Worm (Caenorhabditis elegans): Measurements from ENCODE around the gene F11G11.4.
"Not testable (repeated sequence)": the region's sequence is repeated elsewhere in the genome, so short reads cannot be mapped to it uniquely, and the experiment has no call there.

The F11G11.4 gene

DNA sequence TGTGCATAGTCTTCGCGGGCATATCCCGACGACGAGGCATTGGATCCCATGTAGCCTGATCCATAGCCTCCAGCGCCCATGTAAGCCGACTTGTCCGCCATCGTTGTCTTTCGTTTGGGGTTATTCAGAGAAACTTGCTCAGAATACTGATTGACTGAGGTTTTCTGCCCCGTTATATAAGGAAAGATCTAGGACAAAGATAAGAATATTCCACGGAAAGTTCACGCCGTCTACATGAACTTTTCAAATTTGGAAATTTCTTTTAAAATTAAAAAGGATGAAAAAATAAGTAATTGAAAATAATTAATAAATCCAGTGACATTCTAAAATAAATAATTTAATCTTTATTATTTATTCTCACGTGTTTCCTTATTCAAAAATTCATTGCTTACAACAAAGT, at the start of gene F11G11.4, which contains the start of gene nspd-5:
Gene F11G11.4 (plus strand): TSS at position 335 of the 400 bp plus-strand sequence.
Gene nspd-5 (minus strand): TSS at position 101 of the 400 bp plus-strand sequence.
- TF ChIP-seq pag-3 (tag; optimal IDR thresholded peaks at IDR 0.05; ENCODE audit: borderline replicate concordance); pat-9 (tag; optimal IDR thresholded peaks at IDR 0.05); fkh-10 (GFP tag; optimal IDR thresholded peaks at IDR 0.05): not testable (repeated sequence)

- TF ChIP-seq fkh-10 (GFP tag; optimal IDR thresholded peaks at IDR 0.05) (no peak), ceh-2 (tag; optimal IDR thresholded peaks at IDR 0.05) (no peak), ztf-16 (tag; optimal IDR thresholded peaks at IDR 0.05) (no peak), pat-9 (tag; optimal IDR thresholded peaks at IDR 0.05) (no peak), ceh-6 (GFP tag; optimal IDR thresholded peaks at IDR 0.05) (no peak), pha-2 (tag; optimal IDR thresholded peaks at IDR 0.05) (no peak), fax-1 (tag; optimal IDR thresholded peaks at IDR 0.05) (no peak), hlh-13 (GFP tag; optimal IDR thresholded peaks at IDR 0.05) (no peak), lin-11 (tag; optimal IDR thresholded peaks at IDR 0.05) (no peak), ttx-3 (tag; optimal IDR thresholded peaks at IDR 0.05) (no peak), sox-2 (GFP tag; IDR thresholded peaks at IDR 0.05) (no peak), ets-4 (tag; optimal IDR thresholded peaks at IDR 0.05) (no peak), sox-4 (tag; optimal IDR thresholded peaks at IDR 0.05) (no peak), tbx-2 (tag; optimal IDR thresholded peaks at IDR 0.05) (no peak)
Observed at ce11 chrII:4811986-4812385, 48.4 kb upstream of the F11G11.4 start, which contains the start of gene rig-6. TSS of gene rig-6 (minus strand) at chrII:4812086.

ce11 chrII:4815356-4815755, 45.0 kb upstream of the F11G11.4 start:
- TF ChIP-seq ceh-34 (tag; optimal IDR thresholded peaks at IDR 0.05) (peak; percentile 94), pag-3 (tag; optimal IDR thresholded peaks at IDR 0.05; ENCODE audit: borderline replicate concordance) (no peak)

- TF ChIP-seq ets-4 (tag; optimal IDR thresholded peaks at IDR 0.05) (no peak), madf-2 (tag; optimal IDR thresholded peaks at IDR 0.05) (no peak), C08G9.2 (tag; optimal IDR thresholded peaks at IDR 0.05) (no peak)
Observed at ce11 chrII:4818780-4819179, 41.6 kb upstream of the F11G11.4 start.

DNA sequence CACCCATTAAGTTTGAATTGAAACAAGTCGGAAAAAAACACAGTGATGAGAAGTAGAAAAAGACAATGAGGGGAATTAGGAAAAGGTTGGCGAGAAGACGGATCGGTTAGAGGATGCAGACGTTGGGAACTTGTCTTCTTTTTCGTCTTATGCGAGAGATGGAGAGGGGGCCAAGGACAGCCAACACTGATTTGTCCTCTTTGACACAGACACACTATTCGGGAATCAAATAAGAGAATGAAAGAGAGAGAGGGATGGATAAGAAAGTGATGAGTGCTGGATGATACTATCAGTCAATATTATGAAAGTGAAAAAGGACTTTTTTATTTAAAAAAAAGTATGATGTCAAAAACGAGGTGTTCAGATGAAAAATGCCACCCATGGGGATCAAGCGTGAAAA, 38.7 kb upstream of the F11G11.4 start, which contains the start of gene lact-5:
Gene lact-5 (minus strand): TSS at position 1 of the 400 bp plus-strand sequence.
- TF ChIP-seq hlh-8 (tag; optimal IDR thresholded peaks at IDR 0.05) (no peak), K02D7.2 (tag; optimal IDR thresholded peaks at IDR 0.05) (no peak), ceh-14 (tag; optimal IDR thresholded peaks at IDR 0.05) (no peak), hlh-13 (GFP tag; optimal IDR thresholded peaks at IDR 0.05) (no peak), lim-6 (tag; optimal IDR thresholded peaks at IDR 0.05) (no peak), elt-2 (tag; optimal IDR thresholded peaks at IDR 0.05) (peak; percentile 15)

ce11 chrII:4822610-4823009, 37.8 kb upstream of the F11G11.4 start:
- TF ChIP-seq elt-2 (tag; optimal IDR thresholded peaks at IDR 0.05) (peak; percentile 60), ceh-22 (tag; optimal IDR thresholded peaks at IDR 0.05) (no peak)

DNA sequence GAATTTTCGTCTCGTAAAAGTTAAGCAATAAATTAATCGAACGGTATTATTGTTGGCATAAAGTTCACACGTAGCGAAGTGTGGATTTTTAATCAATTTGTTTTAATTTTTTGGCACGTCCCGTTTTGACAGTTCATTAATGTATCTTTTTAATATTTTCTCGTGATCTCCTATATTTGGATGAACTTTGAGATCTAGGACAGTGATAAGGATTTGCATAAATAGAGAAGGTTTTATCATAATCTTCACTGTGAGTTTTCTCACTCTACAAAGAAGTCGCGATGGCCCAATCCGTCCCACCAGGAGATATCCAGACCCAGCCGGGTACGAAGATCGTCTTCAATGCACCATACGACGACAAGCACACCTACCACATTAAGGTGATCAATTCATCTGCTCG, 35.3 kb upstream of the F11G11.4 start, which contains the start of the genes C33F10.8 and msp-40:
Gene C33F10.8 (minus strand): TSS at position 101 of the 400 bp plus-strand sequence.
Gene msp-40 (plus strand): TSS at position 282 of the 400 bp plus-strand sequence.
- TF ChIP-seq gmeb-2, nhr-232, eyg-1 (tag; optimal IDR thresholded peaks at IDR 0.05): not testable (repeated sequence)
